Worm (Caenorhabditis elegans) whole organism, L1 larva: ENCODE results near the gene T13C2.2.
A peak's percentile ranks its signal among the peaks of the same experiment; 100 is the strongest.

Experiments
- C34B4.2 ChIP-seq: sonication (generic microtip); optimal IDR thresholded peaks from 2 replicates; lab custom pipeline; 2017; ENCODE audit warnings: mild to moderate bottlenecking, missing genetic modification characterization, missing compliant biosample characterization
- F16B12.6 ChIP-seq: fragments of 150-350 bp; optimal IDR thresholded peaks from 2 replicates; lab custom pipeline; 2014; ENCODE audit warnings: missing biosample characterization, missing genetic modification characterization
- Y116A8C.19 ChIP-seq: sonication (generic microtip); optimal IDR thresholded peaks from 2 replicates; lab custom pipeline; 2016; ENCODE audit warnings: missing compliant biosample characterization, missing genetic modification characterization, borderline replicate concordance
- aha-1 ChIP-seq: fragments of 150-350 bp; optimal IDR thresholded peaks from 2 replicates; lab custom pipeline; 2014; ENCODE audit warnings: missing biosample characterization, missing genetic modification characterization
- alr-1 ChIP-seq: fragments of 200-800 bp; sonication (Bioruptor generic); optimal IDR thresholded peaks from 2 replicates; lab custom pipeline; 2018; ENCODE audit warnings: borderline replicate concordance, mild to moderate bottlenecking, missing genetic modification characterization, missing compliant biosample characterization
- ama-1 ChIP-seq: fragments of 150-350 bp; optimal IDR thresholded peaks from 2 replicates; lab custom pipeline; 2014
- ceh-63 ChIP-seq: fragments of 200-800 bp; sonication (Bioruptor generic); optimal IDR thresholded peaks from 2 replicates; lab custom pipeline; 2018; ENCODE audit warnings: mild to moderate bottlenecking, missing genetic modification characterization, missing compliant biosample characterization
- ceh-82 ChIP-seq, 3 experiments: fragments of 150-350 bp in 1 of 3; sonication (generic microtip) in 2 of 3; optimal IDR thresholded peaks; 2 replicates each; lab custom pipeline; 2014 to 2017; ENCODE audit warnings: missing biosample characterization in 3 of 3, missing genetic modification characterization in 3 of 3
- ces-1 ChIP-seq: fragments of 150-350 bp; optimal IDR thresholded peaks from 2 replicates; lab custom pipeline; 2014; ENCODE audit warnings: missing biosample characterization, missing genetic modification reagents, missing genetic modification characterization
- efl-1 ChIP-seq, 4 experiments: fragments of 150-350 bp; optimal IDR thresholded peaks in 3 of 4; peaks in 1 of 4; 1 replicate in 1 of 4; 2 replicates in 3 of 4; lab custom pipeline; 2014; ENCODE audit warnings: missing biosample characterization in 2 of 4, missing genetic modification characterization in 2 of 4, missing genetic modification reagents in 2 of 4
- efl-3 ChIP-seq: fragments of 200-800 bp; sonication (Bioruptor generic); optimal IDR thresholded peaks from 2 replicates; lab custom pipeline; 2018; ENCODE audit warnings: mild to moderate bottlenecking, missing genetic modification characterization, missing compliant biosample characterization
- egl-27 ChIP-seq, 2 experiments: fragments of 150-350 bp in 1 of 2; sonication (generic microtip); optimal IDR thresholded peaks; 3 replicates each; lab custom pipeline; 2017 to 2018; ENCODE audit warnings: missing biosample characterization in 2 of 2, missing genetic modification characterization in 2 of 2, missing genetic modification reagents in 2 of 2
- elt-2 ChIP-seq: sonication (generic microtip); optimal IDR thresholded peaks from 2 replicates; lab custom pipeline; 2016; ENCODE audit warnings: missing genetic modification characterization, mild to moderate bottlenecking, inconsistent platforms, missing compliant biosample characterization, missing genetic modification reagents
- ets-5 ChIP-seq: fragments of 200-800 bp; sonication (Bioruptor generic); IDR thresholded peaks from 2 replicates; pipeline ENCODE4 v1.3.6; 2022; ENCODE audit warnings: missing genetic modification characterization, missing compliant biosample characterization
- fkh-8 ChIP-seq: sonication (generic microtip); optimal IDR thresholded peaks from 2 replicates; lab custom pipeline; 2016; ENCODE audit warnings: mild to moderate bottlenecking, missing genetic modification characterization, missing compliant biosample characterization
- fos-1 ChIP-seq: fragments of 150-350 bp; optimal IDR thresholded peaks from 2 replicates; lab custom pipeline; 2014; ENCODE audit warnings: missing biosample characterization, missing genetic modification characterization
- hlh-17 ChIP-seq: fragments of 200-800 bp; sonication (Bioruptor generic); optimal IDR thresholded peaks from 2 replicates; lab custom pipeline; 2018; ENCODE audit warnings: missing genetic modification characterization, mild to moderate bottlenecking, missing compliant biosample characterization, moderate library complexity, borderline replicate concordance
- hpl-2 ChIP-seq: fragments of 150-350 bp; optimal IDR thresholded peaks from 2 replicates; lab custom pipeline; 2014; ENCODE audit warnings: missing biosample characterization, missing genetic modification reagents, missing genetic modification characterization
- irx-1 ChIP-seq: sonication (generic microtip); optimal IDR thresholded peaks from 2 replicates; lab custom pipeline; 2016; ENCODE audit warnings: missing genetic modification characterization, missing compliant biosample characterization
- isw-1 ChIP-seq: fragments of 200-800 bp; sonication (Bioruptor generic); IDR thresholded peaks from 2 replicates; pipeline ENCODE4 v1.3.6; 2022; ENCODE audit warnings: missing genetic modification characterization, missing compliant biosample characterization
- lin-13 ChIP-seq: fragments of 150-350 bp; optimal IDR thresholded peaks from 2 replicates; lab custom pipeline; 2014; ENCODE audit warnings: missing biosample characterization, missing genetic modification reagents, missing genetic modification characterization
- lin-14 ChIP-seq: fragments of 200-800 bp; sonication (Bioruptor generic); optimal IDR thresholded peaks from 2 replicates; lab custom pipeline; 2018; ENCODE audit warnings: mild to moderate bottlenecking, missing genetic modification characterization, moderate library complexity, missing compliant biosample characterization
- lin-15B ChIP-seq: fragments of 150-350 bp; sonication (generic microtip); optimal IDR thresholded peaks from 3 replicates; lab custom pipeline; 2014; ENCODE audit warnings: missing biosample characterization, missing genetic modification characterization
- lin-35 ChIP-seq, 2 experiments: fragments of 150-350 bp; optimal IDR thresholded peaks; 2 replicates each; lab custom pipeline; 2014; ENCODE audit warnings: missing biosample characterization in 2 of 2, missing genetic modification characterization in 2 of 2, missing genetic modification reagents in 2 of 2
- lir-3 ChIP-seq: sonication (generic microtip); optimal IDR thresholded peaks from 2 replicates; lab custom pipeline; 2016; ENCODE audit warnings: mild to moderate bottlenecking, missing genetic modification characterization, moderate library complexity, missing compliant biosample characterization; ENCODE audit not compliant: poor library complexity
- mdl-1 ChIP-seq, 2 experiments: fragments of 150-350 bp; optimal IDR thresholded peaks; 2 replicates each; lab custom pipeline; 2014 to 2017; ENCODE audit warnings: missing biosample characterization in 2 of 2, missing genetic modification characterization in 2 of 2, inconsistent platforms in 1 of 2
- nhr-19 ChIP-seq: fragments of 200-800 bp; sonication (Bioruptor generic); conservative IDR thresholded peaks from 2 replicates; pipeline ENCODE4 v1.3.6; 2022; ENCODE audit warnings: missing genetic modification characterization, missing compliant biosample characterization
- nhr-20 ChIP-seq: sonication (generic microtip); optimal IDR thresholded peaks from 2 replicates; lab custom pipeline; 2016; ENCODE audit warnings: mild to moderate bottlenecking, missing genetic modification characterization, missing compliant biosample characterization
- nhr-237 ChIP-seq: fragments of 150-350 bp; optimal IDR thresholded peaks from 2 replicates; lab custom pipeline; 2014; ENCODE audit warnings: missing biosample characterization, missing genetic modification characterization
- nhr-28 ChIP-seq: fragments of 150-350 bp; optimal IDR thresholded peaks from 2 replicates; lab custom pipeline; 2014; ENCODE audit warnings: missing biosample characterization, missing genetic modification characterization
- nhr-47 ChIP-seq: sonication (generic microtip); optimal IDR thresholded peaks from 2 replicates; lab custom pipeline; 2016; ENCODE audit warnings: mild to moderate bottlenecking, missing genetic modification characterization, moderate library complexity, missing compliant biosample characterization
- nhr-71 ChIP-seq: sonication (generic microtip); optimal IDR thresholded peaks from 2 replicates; lab custom pipeline; 2016; ENCODE audit warnings: mild to moderate bottlenecking, missing genetic modification characterization, moderate library complexity, missing compliant biosample characterization
- nhr-85 ChIP-seq: sonication (generic microtip); peaks from one replicate; lab custom pipeline; 2016; ENCODE audit warnings: missing genetic modification characterization, inconsistent platforms, missing compliant biosample characterization
- pqm-1 ChIP-seq: sonication (generic microtip); optimal IDR thresholded peaks from 3 replicates; lab custom pipeline; 2017; ENCODE audit warnings: missing biosample characterization, missing genetic modification characterization
- rnt-1 ChIP-seq: sonication (generic microtip); optimal IDR thresholded peaks from 2 replicates; lab custom pipeline; 2016; ENCODE audit warnings: mild to moderate bottlenecking, missing genetic modification characterization, moderate library complexity, missing compliant biosample characterization
- snpc-4 ChIP-seq: fragments of 150-350 bp; optimal IDR thresholded peaks from 2 replicates; lab custom pipeline; 2014; ENCODE audit warnings: missing biosample characterization, missing genetic modification characterization
- sox-4 ChIP-seq: sonication (generic microtip); optimal IDR thresholded peaks from 2 replicates; lab custom pipeline; 2016; ENCODE audit warnings: missing genetic modification characterization, missing compliant biosample characterization
- sptf-1 ChIP-seq: fragments of 150-350 bp; optimal IDR thresholded peaks from 2 replicates; lab custom pipeline; 2014; ENCODE audit warnings: missing biosample characterization, missing genetic modification characterization
- tbx-2 ChIP-seq: sonication (generic microtip); optimal IDR thresholded peaks from 2 replicates; lab custom pipeline; 2016; ENCODE audit warnings: missing genetic modification characterization, missing compliant biosample characterization
- tlp-1 ChIP-seq: fragments of 150-350 bp; optimal IDR thresholded peaks from 2 replicates; lab custom pipeline; 2014; ENCODE audit warnings: missing biosample characterization, missing genetic modification characterization
- unc-30 ChIP-seq: sonication (generic microtip); optimal IDR thresholded peaks from 2 replicates; lab custom pipeline; 2017; ENCODE audit warnings: missing biosample characterization, missing genetic modification characterization
- unc-86 ChIP-seq: sonication (generic microtip); optimal IDR thresholded peaks from 2 replicates; lab custom pipeline; 2016; ENCODE audit warnings: missing genetic modification characterization, missing compliant biosample characterization
- vab-15 ChIP-seq: sonication (generic microtip); optimal IDR thresholded peaks from 2 replicates; lab custom pipeline; 2017; ENCODE audit warnings: missing genotype, mild to moderate bottlenecking, missing genetic modification characterization, missing compliant biosample characterization
- xbp-1 ChIP-seq: sonication (generic microtip); optimal IDR thresholded peaks from 2 replicates; lab custom pipeline; 2016; ENCODE audit warnings: missing genetic modification characterization, missing compliant biosample characterization
- ztf-11 ChIP-seq, 2 experiments: sonication (generic microtip); optimal IDR thresholded peaks; 2 replicates each; lab custom pipeline; 2016 to 2017; ENCODE audit warnings: missing genetic modification characterization in 2 of 2, missing biosample characterization in 1 of 2, missing compliant biosample characterization in 1 of 2

The T13C2.2 gene

ce11 chrII:6782738-6783163 lies 9.2 kb upstream of the T13C2.2 start (continued):
- TF ChIP-seq C34B4.2 (tag; lab: Kevin White, UChicago) (no peak), fos-1 (tag; lab: Kevin White, UChicago) (no peak), nhr-71 (peak; percentile 75), hpl-2 (GFP tag; lab: Kevin White, UChicago) (no peak), F16B12.6 (tag; lab: Kevin White, UChicago) (no peak), sptf-1 (tag; lab: Kevin White, UChicago) (no peak), ces-1 (GFP tag; lab: Kevin White, UChicago) (no peak), ztf-11 (tag; optimal IDR thresholded peaks at IDR 0.05; lab: Kevin White, UChicago) (no peak), nhr-47 (tag; lab: Kevin White, UChicago) (peak; percentile 65), fkh-8 (tag; lab: Kevin White, UChicago) (peak; percentile 84), nhr-20 (tag; lab: Kevin White, UChicago) (peak; percentile 43), efl-1 (optimal IDR thresholded peaks at IDR 0.05; lab: Kevin White, UChicago) (peak; percentile 31 to 43), efl-1 (GFP tag; optimal IDR thresholded peaks at IDR 0.05 in 1 of 2; lab: Kevin White, UChicago) (peak; percentile 42 to 90), ceh-63 (GFP tag; lab: Kevin White, UChicago) (no peak), irx-1 (tag; lab: Kevin White, UChicago) (peak; percentile 16), ama-1 (lab: Kevin White, UChicago) (no peak), tbx-2 (tag; lab: Kevin White, UChicago) (peak; percentile 15), mdl-1 (tag; optimal IDR thresholded peaks at IDR 0.05; lab: Kevin White, UChicago) (peak in 1 of 2 experiments; percentile 17), sox-4 (tag; lab: Kevin White, UChicago) (no peak), xbp-1 (peak; percentile 7), vab-15 (tag; lab: Kevin White, UChicago) (no peak), lin-15B (peak; percentile 48), unc-30 (tag; lab: Kevin White, UChicago) (no peak), elt-2 (no peak), efl-3 (no peak), aha-1 (tag; lab: Kevin White, UChicago) (no peak), ceh-82 (tag; optimal IDR thresholded peaks at IDR 0.05; lab: Kevin White, UChicago) (peak in 1 of 3 experiments; percentile 61), nhr-237 (tag; lab: Kevin White, UChicago) (no peak), hlh-17 (GFP tag; lab: Kevin White, UChicago) (no peak), unc-86 (tag; lab: Kevin White, UChicago) (peak; percentile 32), snpc-4 (tag; lab: Kevin White, UChicago) (peak; percentile 40), rnt-1 (tag; lab: Kevin White, UChicago) (peak; percentile 55), ets-5 (GFP tag; lab: Robert Waterston, UW) (no peak), egl-27 (tag; optimal IDR thresholded peaks at IDR 0.05; lab: Kevin White, UChicago) (no peak), lin-13 (GFP tag; lab: Kevin White, UChicago) (no peak), lin-35 (GFP tag; optimal IDR thresholded peaks at IDR 0.05; lab: Kevin White, UChicago) (peak; percentile 32 to 60), alr-1 (no peak), lir-3 (tag; lab: Kevin White, UChicago) (peak; percentile 7), pqm-1 (no peak), lin-14 (GFP tag; lab: Kevin White, UChicago) (peak; percentile 87), nhr-19 (GFP tag; lab: Robert Waterston, UW) (no peak; the same call in 1 of the 2 replicates), nhr-28 (no peak), nhr-85 (tag; lab: Kevin White, UChicago) (peak; percentile 20), tlp-1 (tag; lab: Kevin White, UChicago) (no peak), isw-1 (GFP tag; lab: Robert Waterston, UW) (peak; percentile 52), Y116A8C.19 (tag; lab: Kevin White, UChicago) (no peak)
